Fruit fly (Drosophila melanogaster) whole organism, embryonic: ENCODE measurements around the gene CG44303.
A peak's percentile ranks its signal among the peaks of the same experiment; 100 is the strongest.

Experiments used
- Asciz ChIP-seq: fragments of 200-800 bp; sonication (Bioruptor generic); optimal IDR thresholded peaks from 2 replicates; lab custom pipeline; 2017; ENCODE audit warnings: missing biosample characterization, mild to moderate bottlenecking, missing genetic modification characterization, missing genetic modification reagents
- B-H2 ChIP-seq: fragments of 200-800 bp; sonication (Bioruptor generic); optimal IDR thresholded peaks from 2 replicates; lab custom pipeline; 2018; ENCODE audit warnings: missing biosample characterization, mild to moderate bottlenecking, missing genetic modification characterization
- BEAF-32 ChIP-seq: fragments of 200-800 bp; sonication (Bioruptor generic); optimal IDR thresholded peaks from 3 replicates; lab custom pipeline; 2017; ENCODE audit warnings: missing biosample characterization, missing genetic modification characterization, mild to moderate bottlenecking, moderate library complexity, missing genetic modification reagents
- Bdp1 ChIP-seq: fragments of 200-800 bp; sonication (Bioruptor generic); optimal IDR thresholded peaks from 3 replicates; lab custom pipeline; 2016; ENCODE audit warnings: missing biosample characterization, missing genetic modification characterization
- CG10979 ChIP-seq: fragments of 200-800 bp; sonication (Bioruptor generic); optimal IDR thresholded peaks from 2 replicates; lab custom pipeline; 2018; ENCODE audit warnings: missing biosample characterization, mild to moderate bottlenecking, missing genetic modification characterization, moderate library complexity
- CG11695 ChIP-seq: fragments of 200-800 bp; sonication (Bioruptor generic); IDR thresholded peaks from 3 replicates; pipeline ENCODE4 v1.3.6; 2022; ENCODE audit warnings: missing biosample characterization, missing genetic modification characterization
- CG12236 ChIP-seq: fragments of 200-800 bp; sonication (Bioruptor generic); optimal IDR thresholded peaks from 2 replicates; lab custom pipeline; 2016; ENCODE audit warnings: missing biosample characterization, missing genetic modification characterization
- CG12299 ChIP-seq: fragments of 200-800 bp; sonication (Bioruptor generic); optimal IDR thresholded peaks from 2 replicates; lab custom pipeline; 2018; ENCODE audit warnings: missing biosample characterization, mild to moderate bottlenecking, missing genetic modification characterization
- CG17328 ChIP-seq: fragments of 200-800 bp; sonication (Bioruptor generic); IDR thresholded peaks from 2 replicates; pipeline ENCODE4 v1.3.6; 2022; ENCODE audit warnings: missing biosample characterization, missing genetic modification characterization
- CG17829 ChIP-seq: fragments of 200-800 bp; optimal IDR thresholded peaks from 2 replicates; lab custom pipeline; 2019; ENCODE audit warnings: missing biosample characterization, mild to moderate bottlenecking, missing genetic modification characterization, moderate library complexity
- CG2199 ChIP-seq: fragments of 200-800 bp; sonication (Bioruptor generic); IDR thresholded peaks from 3 replicates; pipeline ENCODE4 v1.3.6; 2022; ENCODE audit warnings: missing biosample characterization, missing genetic modification characterization
- CG30431 ChIP-seq: fragments of 200-800 bp; sonication (Bioruptor generic); optimal IDR thresholded peaks from 2 replicates; lab custom pipeline; 2017; ENCODE audit warnings: missing biosample characterization, missing genetic modification characterization
- CG32532 ChIP-seq: fragments of 200-800 bp; sonication (Bioruptor generic); IDR thresholded peaks from 2 replicates; pipeline ENCODE4 v1.3.6; 2022; ENCODE audit warnings: missing biosample characterization, missing genetic modification characterization
- CG32772 ChIP-seq: fragments of 200-800 bp; sonication (Bioruptor generic); IDR thresholded peaks from 2 replicates; pipeline ENCODE4 v1.3.6; 2022; ENCODE audit warnings: missing biosample characterization, missing genetic modification characterization
- CG43689 ChIP-seq: fragments of 200-800 bp; sonication (Bioruptor generic); IDR thresholded peaks from 2 replicates; pipeline ENCODE4 v1.3.6; 2022; ENCODE audit warnings: missing biosample characterization, missing genetic modification characterization
- CG4404 ChIP-seq: fragments of 200-800 bp; sonication (Bioruptor generic); IDR thresholded peaks from 2 replicates; pipeline ENCODE4 v1.3.6; 2022; ENCODE audit warnings: missing biosample characterization, missing genetic modification characterization
- CG4617 ChIP-seq: fragments of 200-800 bp; sonication (Bioruptor generic); optimal IDR thresholded peaks from 3 replicates; lab custom pipeline; 2016; ENCODE audit warnings: missing biosample characterization, missing genetic modification characterization, borderline replicate concordance
- CG5180 ChIP-seq: fragments of 200-800 bp; sonication (Bioruptor generic); optimal IDR thresholded peaks from 3 replicates; lab custom pipeline; 2017; ENCODE audit warnings: missing biosample characterization, missing genetic modification characterization, mild to moderate bottlenecking, moderate library complexity, missing genetic modification reagents
- CG8290 ChIP-seq, 3 experiments: fragments of 200-800 bp; sonication (Bioruptor generic); optimal IDR thresholded peaks; 2 replicates each; lab custom pipeline; 2016 to 2019; ENCODE audit warnings: missing biosample characterization in 3 of 3, missing genetic modification characterization in 3 of 3, mild to moderate bottlenecking in 2 of 3, moderate library complexity in 1 of 3
- CG8388 ChIP-seq: fragments of 200-800 bp; sonication (Bioruptor generic); optimal IDR thresholded peaks from 2 replicates; lab custom pipeline; 2019; ENCODE audit warnings: missing biosample characterization, mild to moderate bottlenecking, missing genetic modification characterization, moderate library complexity
- CG9876 ChIP-seq: fragments of 200-800 bp; sonication (Bioruptor generic); optimal IDR thresholded peaks from 2 replicates; lab custom pipeline; 2016; ENCODE audit warnings: missing biosample characterization, missing genetic modification characterization
- CTCF ChIP-seq: fragments of 200-800 bp; sonication (Bioruptor generic); optimal IDR thresholded peaks from 2 replicates; lab custom pipeline; 2017; ENCODE audit warnings: missing biosample characterization, mild to moderate bottlenecking, missing genetic modification characterization, moderate library complexity
- D19B ChIP-seq: fragments of 200-800 bp; sonication (Bioruptor generic); optimal IDR thresholded peaks from 2 replicates; lab custom pipeline; 2017; ENCODE audit warnings: missing biosample characterization, mild to moderate bottlenecking, missing genetic modification characterization
- Dad ChIP-seq: fragments of 200-800 bp; sonication (Bioruptor generic); optimal IDR thresholded peaks from 3 replicates; lab custom pipeline; 2016; ENCODE audit warnings: missing biosample characterization, missing genetic modification characterization
- Ets97D ChIP-seq: fragments of 200-800 bp; sonication (Bioruptor generic); optimal IDR thresholded peaks from 3 replicates; lab custom pipeline; 2016; ENCODE audit warnings: missing biosample characterization, missing genetic modification characterization
- HmgZ ChIP-seq: fragments of 200-800 bp; sonication (Bioruptor generic); optimal IDR thresholded peaks from 2 replicates; lab custom pipeline; 2018; ENCODE audit warnings: missing biosample characterization, mild to moderate bottlenecking, missing genetic modification characterization
- Kr ChIP-seq: fragments of 200-800 bp; sonication (Bioruptor generic); optimal IDR thresholded peaks from 2 replicates; lab custom pipeline; 2017; ENCODE audit warnings: missing biosample characterization, mild to moderate bottlenecking, missing genetic modification characterization
- Lpt ChIP-seq: fragments of >200 bp; optimal IDR thresholded peaks from 2 replicates; lab custom pipeline; 2018; ENCODE audit warnings: missing biosample characterization, missing genetic modification characterization
- MTF-1 ChIP-seq: fragments of 200-800 bp; sonication (Bioruptor generic); optimal IDR thresholded peaks from 2 replicates; lab custom pipeline; 2018; ENCODE audit warnings: missing biosample characterization, mild to moderate bottlenecking, missing genetic modification characterization, borderline replicate concordance
- Oaz ChIP-seq: fragments of 200-800 bp; sonication (Bioruptor generic); IDR thresholded peaks from 2 replicates; pipeline ENCODE4 v1.3.6; 2022; ENCODE audit warnings: missing biosample characterization, missing genetic modification characterization
- Six4 ChIP-seq: fragments of 200-800 bp; sonication (Bioruptor generic); optimal IDR thresholded peaks from 2 replicates; lab custom pipeline; 2016; ENCODE audit warnings: missing biosample characterization, missing genetic modification characterization
- Sry-β ChIP-seq: fragments of 200-800 bp; sonication (Bioruptor generic); optimal IDR thresholded peaks from 2 replicates; lab custom pipeline; 2018; ENCODE audit warnings: missing biosample characterization, mild to moderate bottlenecking, missing genetic modification characterization, moderate library complexity
- ash1 ChIP-seq: fragments of 200-800 bp; sonication (Bioruptor generic); optimal IDR thresholded peaks from 2 replicates; lab custom pipeline; 2018; ENCODE audit warnings: missing biosample characterization, mild to moderate bottlenecking, missing genetic modification characterization
- az2 ChIP-seq: fragments of 200-800 bp; sonication (Bioruptor generic); optimal IDR thresholded peaks from 3 replicates; lab custom pipeline; 2016; ENCODE audit warnings: missing biosample characterization, missing genetic modification characterization
- chinmo ChIP-seq: fragments of 200-800 bp; sonication (Bioruptor generic); IDR thresholded peaks from 4 replicates; pipeline ENCODE4 v1.3.6; 2022; ENCODE audit warnings: missing biosample characterization, missing genetic modification characterization; ENCODE audit not compliant: partially characterized antibody
- crc ChIP-seq: fragments of 200-800 bp; sonication (Bioruptor generic); optimal IDR thresholded peaks from 2 replicates; lab custom pipeline; 2016; ENCODE audit warnings: missing biosample characterization, missing genetic modification characterization
- dimm ChIP-seq: fragments of 200-800 bp; sonication (Bioruptor generic); IDR thresholded peaks from 2 replicates; pipeline ENCODE4 v1.3.6; 2022; ENCODE audit warnings: missing biosample characterization, missing genetic modification characterization
- dmrt99B ChIP-seq: fragments of 200-800 bp; sonication (Bioruptor generic); optimal IDR thresholded peaks from 2 replicates; lab custom pipeline; 2018; ENCODE audit warnings: missing biosample characterization, mild to moderate bottlenecking, missing genetic modification characterization, moderate library complexity
- ewg ChIP-seq: fragments of 200-800 bp; sonication (Bioruptor generic); optimal IDR thresholded peaks from 3 replicates; lab custom pipeline; 2017; ENCODE audit warnings: mild to moderate bottlenecking, missing biosample characterization, missing genetic modification reagents, missing genetic modification characterization
- hbn ChIP-seq: fragments of 200-800 bp; sonication (Bioruptor generic); IDR thresholded peaks from 2 replicates; pipeline ENCODE4 v1.3.6; 2022; ENCODE audit warnings: missing biosample characterization, missing genetic modification characterization; ENCODE audit not compliant: partially characterized antibody
- hkb ChIP-seq, 2 experiments: fragments of 200-800 bp in 1 of 2; fragments of >200 bp in 1 of 2; sonication (Bioruptor generic) in 1 of 2; IDR thresholded peaks in 1 of 2; optimal IDR thresholded peaks in 1 of 2; 2 replicates each; pipeline versions ENCODE4 v1.3.6 to Lab custom; 2017 to 2022; ENCODE audit warnings: missing biosample characterization in 1 of 2, missing genetic modification characterization in 1 of 2
- nerfin-1 ChIP-seq: fragments of 200-800 bp; sonication (Bioruptor generic); optimal IDR thresholded peaks from 3 replicates; lab custom pipeline; 2019; ENCODE audit warnings: missing biosample characterization, mild to moderate bottlenecking, missing genetic modification characterization, moderate library complexity
- otp ChIP-seq: fragments of 200-800 bp; sonication (Bioruptor generic); IDR thresholded peaks from 3 replicates; pipeline ENCODE4, ENCODE4 v1.3.6; 2022; ENCODE audit warnings: missing biosample characterization, missing genetic modification characterization
- run ChIP-seq: fragments of 200-800 bp; sonication (Bioruptor generic); optimal IDR thresholded peaks from 3 replicates; lab custom pipeline; 2018; ENCODE audit warnings: missing biosample characterization, mild to moderate bottlenecking, missing genetic modification characterization
- ssp ChIP-seq: fragments of 200-800 bp; sonication (Bioruptor generic); IDR thresholded peaks from 2 replicates; pipeline ENCODE4 v1.3.6; 2022; ENCODE audit warnings: missing biosample characterization, missing genetic modification characterization
- tio ChIP-seq: fragments of 200-800 bp; sonication (Bioruptor generic); optimal IDR thresholded peaks from 2 replicates; lab custom pipeline; 2017; ENCODE audit warnings: missing biosample characterization, missing genetic modification characterization, inconsistent platforms
- trh ChIP-seq: fragments of 200-800 bp; sonication (Bioruptor generic); optimal IDR thresholded peaks from 2 replicates; lab custom pipeline; 2016; ENCODE audit warnings: missing biosample characterization, missing genetic modification characterization
- vnd ChIP-seq: fragments of 200-800 bp; sonication (Bioruptor generic); IDR thresholded peaks from 3 replicates; pipeline ENCODE4 v1.3.6; 2022; ENCODE audit warnings: missing biosample characterization, missing genetic modification characterization; ENCODE audit not compliant: partially characterized antibody
- z ChIP-seq: fragments of 200-800 bp; sonication (Bioruptor generic); IDR thresholded peaks from 3 replicates; pipeline ENCODE4 v1.3.6; 2022; ENCODE audit warnings: missing biosample characterization, missing genetic modification characterization
- zf30C ChIP-seq: fragments of 200-800 bp; sonication (Bioruptor generic); optimal IDR thresholded peaks from 3 replicates; lab custom pipeline; 2018; ENCODE audit warnings: missing biosample characterization, mild to moderate bottlenecking, missing genetic modification characterization

Gene CG44303

dm6 chrX:6677826-6678489 is 9.3 kb downstream of the CG44303 start, which contains the start of gene Fum1 (continued):
- TF ChIP-seq dmrt99B (tag; lab: Kevin White, UChicago) (no peak), CG32532 (no peak), zf30C (GFP tag; lab: Kevin White, UChicago) (no peak), MTF-1 (no peak), trh (no peak), Asciz (GFP tag; lab: Kevin White, UChicago) (no peak), CG32772 (GFP tag; lab: Robert Waterston, UW) (no peak), BEAF-32 (GFP tag; lab: Kevin White, UChicago) (peak; percentile 92), otp (GFP tag; lab: Robert Waterston, UW) (no peak), CG11695 (no peak), z (GFP tag; lab: Robert Waterston, UW) (no peak), CG8388 (GFP tag; lab: Kevin White, UChicago) (no peak), CG17328 (GFP tag; lab: Robert Waterston, UW) (no peak), CG12299 (tag; lab: Kevin White, UChicago) (peak; percentile 25), run (tag; lab: Kevin White, UChicago) (no peak), ssp (GFP tag; lab: Robert Waterston, UW) (no peak), CTCF (GFP tag; lab: Kevin White, UChicago) (no peak), B-H2 (no peak), az2 (GFP tag; lab: Kevin White, UChicago) (no peak), Bdp1 (GFP tag; lab: Kevin White, UChicago) (no peak), CG4404 (no peak), CG9876 (GFP tag; lab: Kevin White, UChicago) (no peak), ewg (GFP tag; lab: Kevin White, UChicago) (no peak), ash1 (GFP tag; lab: Kevin White, UChicago) (no peak), Six4 (no peak), Ets97D (GFP tag; lab: Kevin White, UChicago) (peak; percentile 4), hbn (GFP tag; lab: Robert Waterston, UW) (peak; percentile 85), D19B (no peak), dimm (GFP tag; lab: Robert Waterston, UW) (no peak), tio (GFP tag; lab: Kevin White, UChicago) (no peak), hkb (optimal IDR thresholded peaks at IDR 0.05; lab: Kevin White, UChicago) (peak; percentile 69), hkb (GFP tag; IDR thresholded peaks at IDR 0.05; lab: Robert Waterston, UW) (no peak), Kr (GFP tag; lab: Kevin White, UChicago) (no peak), crc (no peak), CG43689 (GFP tag; lab: Robert Waterston, UW) (no peak), vnd (GFP tag; lab: Robert Waterston, UW) (peak; percentile 89), CG17829 (peak; percentile 10), Sry-β (GFP tag; lab: Kevin White, UChicago) (no peak), Lpt (GFP tag; lab: Kevin White, UChicago) (no peak), Oaz (GFP tag; lab: Robert Waterston, UW) (no peak), CG2199 (GFP tag; lab: Robert Waterston, UW) (no peak), CG8290 (GFP tag; optimal IDR thresholded peaks at IDR 0.05; lab: Kevin White, UChicago) (peak; percentile 36), CG8290 (tag; optimal IDR thresholded peaks at IDR 0.05; lab: Kevin White, UChicago) (no peak), CG10979 (tag; lab: Kevin White, UChicago) (no peak), CG5180 (GFP tag; lab: Kevin White, UChicago) (no peak), chinmo (peak; percentile 47; the same call in 1 of the 4 replicates), HmgZ (peak; percentile 40), Dad (GFP tag; lab: Kevin White, UChicago) (no peak), CG12236 (GFP tag; lab: Kevin White, UChicago) (no peak), CG4617 (GFP tag; lab: Kevin White, UChicago) (no peak), CG30431 (GFP tag; lab: Kevin White, UChicago) (no peak), nerfin-1 (tag; lab: Kevin White, UChicago) (peak; percentile 9)
